Fruit fly (Drosophila melanogaster): Measurements from ENCODE around the gene CG31344.

The CG31344 gene

DNA sequence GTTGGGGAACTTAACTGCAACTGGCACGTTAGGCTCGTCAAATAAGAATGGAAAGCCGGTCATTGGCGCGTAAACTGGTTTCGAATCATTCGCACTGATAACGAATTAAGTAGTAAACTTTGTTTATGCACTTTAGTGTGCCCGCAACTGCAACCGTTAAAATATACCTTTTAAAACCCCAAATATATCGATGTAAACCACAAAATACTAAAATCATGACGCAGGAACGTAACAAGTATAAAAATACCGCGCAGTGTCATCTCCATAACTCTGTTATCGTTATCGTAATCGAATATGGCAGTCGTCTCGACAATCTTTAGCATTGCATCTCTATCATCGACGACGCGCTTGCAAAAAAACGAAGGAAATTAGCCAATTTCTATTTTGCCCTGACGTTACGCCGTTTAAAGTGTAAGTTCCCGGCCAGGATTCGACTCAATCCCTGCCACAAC is at the start of gene CG31344, which contains the start of gene Caf1-55:
Gene CG31344 (minus strand): TSS at position 51 of the 452 bp plus-strand sequence.
Gene Caf1-55 (plus strand): TSS at position 298 of the 452 bp plus-strand sequence.
- TF ChIP-seq CG31627 (GFP tag; optimal IDR thresholded peaks at IDR 0.05), result peak; percentile 2
- TF ChIP-seq fkh (GFP tag; optimal IDR thresholded peaks at IDR 0.05), result peak; percentile 19
- TF ChIP-seq dsx (GFP tag; optimal IDR thresholded peaks at IDR 0.05; ENCODE audit: poor library complexity, severe bottlenecking), result peak; percentile 73
- TF ChIP-seq Gug (GFP tag; IDR thresholded peaks at IDR 0.05), result no peak
- TF ChIP-seq fd59A (GFP tag; optimal IDR thresholded peaks at IDR 0.05), result no peak
- peak; percentile 3 for TF ChIP-seq esn (GFP tag; optimal IDR thresholded peaks at IDR 0.05)

DNA sequence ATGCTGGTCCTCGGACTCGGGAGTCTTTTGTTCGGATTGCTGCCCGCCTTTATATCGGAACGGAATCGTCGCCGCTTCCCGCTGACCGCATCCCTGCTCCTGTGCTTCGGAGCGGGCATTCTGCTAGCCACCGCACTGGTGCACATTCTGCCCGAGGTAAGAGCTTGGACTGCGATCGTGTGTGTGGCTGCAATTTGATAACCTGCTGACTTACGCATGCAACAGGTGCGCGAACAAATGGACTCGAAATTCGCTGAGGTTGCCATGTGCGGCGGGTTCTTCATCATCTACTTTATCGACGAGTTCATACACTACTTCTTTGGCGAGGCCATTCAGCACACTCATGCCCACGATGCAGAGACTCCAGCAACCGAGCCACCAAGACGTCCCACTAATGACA is 43.7 kb upstream of the CG31344 start:
- TF ChIP-seq CG6808 (GFP tag; optimal IDR thresholded peaks at IDR 0.05), result no peak

DNA sequence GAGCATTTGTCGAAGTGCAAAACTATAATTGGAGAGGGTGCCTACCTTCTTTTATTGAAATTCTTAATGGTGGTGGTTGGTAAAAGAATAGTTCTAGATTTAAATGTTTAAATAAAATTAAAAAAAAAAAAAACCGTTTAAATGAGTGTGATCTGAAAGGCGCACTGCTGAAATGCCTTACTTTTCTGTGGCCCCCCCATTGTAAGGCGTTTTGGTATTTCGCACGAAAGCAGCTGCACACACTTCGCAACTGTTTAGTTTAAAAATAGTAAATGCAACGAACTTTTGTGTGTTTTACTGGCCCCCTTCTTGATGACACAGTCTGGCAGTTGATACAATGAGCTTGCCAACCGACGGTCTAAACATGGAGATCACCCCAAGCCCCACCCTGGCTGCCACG is 43.3 kb upstream of the CG31344 start, which contains the start of the genes CG14864 and Zip88E:
Gene CG14864 (minus strand): TSS at position 113 of the 400 bp plus-strand sequence.
Gene Zip88E (plus strand): TSS at position 237 of the 400 bp plus-strand sequence.
- TF ChIP-seq CG3919 (GFP tag; optimal IDR thresholded peaks at IDR 0.05) (no peak), Lpt (GFP tag; optimal IDR thresholded peaks at IDR 0.05) (no peak), CG11902 (GFP tag; optimal IDR thresholded peaks at IDR 0.05) (no peak), salr (GFP tag; optimal IDR thresholded peaks at IDR 0.05) (no peak), CG10631 (GFP tag; optimal IDR thresholded peaks at IDR 0.05) (no peak), Sox102F (GFP tag; optimal IDR thresholded peaks at IDR 0.05) (no peak), Hr39 (GFP tag; optimal IDR thresholded peaks at IDR 0.05) (no peak), CG6792 (GFP tag; optimal IDR thresholded peaks at IDR 0.05) (no peak), Sox15 (GFP tag; optimal IDR thresholded peaks at IDR 0.05) (no peak), CG9139 (GFP tag; optimal IDR thresholded peaks at IDR 0.05) (no peak), eg (GFP tag; IDR thresholded peaks at IDR 0.05) (no peak), CG11762 (GFP tag; optimal IDR thresholded peaks at IDR 0.05; ENCODE audit: insufficient read depth) (no peak), CG10669 (GFP tag; optimal IDR thresholded peaks at IDR 0.05) (no peak), acj6 (GFP tag; optimal IDR thresholded peaks at IDR 0.05) (no peak), Sox14 (GFP tag; optimal IDR thresholded peaks at IDR 0.05) (no peak)

DNA sequence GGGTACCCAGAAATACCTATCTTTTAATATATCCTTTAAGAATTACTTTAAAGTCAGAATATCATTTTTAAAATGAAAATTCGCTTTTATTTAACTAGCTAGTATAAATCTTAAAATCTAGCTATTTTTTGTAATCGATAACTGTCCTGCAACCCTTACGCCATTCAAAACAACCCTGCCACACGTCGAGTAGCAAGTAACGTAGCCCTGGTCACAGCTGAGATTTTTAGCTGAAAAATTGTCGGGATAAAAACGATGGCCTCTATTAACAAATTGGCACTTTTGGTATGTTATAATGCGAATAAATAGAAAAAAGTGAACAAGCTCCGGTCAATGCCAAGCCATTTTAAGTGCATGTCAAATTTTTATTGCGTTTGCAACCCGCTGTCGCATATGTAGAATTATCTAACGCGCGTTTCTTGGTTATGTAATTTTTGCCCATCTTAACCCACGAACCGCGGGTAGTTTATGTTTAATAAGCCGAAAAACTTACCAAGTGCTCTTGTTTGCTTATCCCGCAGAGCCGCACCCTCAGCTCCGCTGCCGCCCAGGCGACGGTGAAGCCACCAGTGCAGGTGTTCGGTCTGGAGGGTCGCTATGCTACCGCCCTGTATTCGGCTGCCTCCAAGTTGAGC is 40.4 kb upstream of the CG31344 start, which contains the start of gene ATPsynO:
Gene ATPsynO (plus strand): TSS at position 186 of the 635 bp plus-strand sequence.
- TF ChIP-seq Eip75B (GFP tag; optimal IDR thresholded peaks at IDR 0.05), result no peak
- TF ChIP-seq CG3032 (tag; optimal IDR thresholded peaks at IDR 0.05), result peak; percentile 35
- TF ChIP-seq CG34406 (GFP tag; optimal IDR thresholded peaks at IDR 0.05), result no peak
- TF ChIP-seq net (GFP tag; optimal IDR thresholded peaks at IDR 0.05), result no peak
- peak; percentile 93 for TF ChIP-seq vri (GFP tag; optimal IDR thresholded peaks at IDR 0.05)
- no peak for TF ChIP-seq pdm3 (GFP tag; optimal IDR thresholded peaks at IDR 0.05)
- no peak for TF ChIP-seq CG6854 (GFP tag; optimal IDR thresholded peaks at IDR 0.05)
- TF ChIP-seq esn (GFP tag; optimal IDR thresholded peaks at IDR 0.05), result peak; percentile 16
- TF ChIP-seq Ets96B (tag; optimal IDR thresholded peaks at IDR 0.05), result no peak
- no peak for TF ChIP-seq Sox14 (GFP tag; optimal IDR thresholded peaks at IDR 0.05)
- TF ChIP-seq Eip93F (GFP tag; optimal IDR thresholded peaks at IDR 0.05), result no peak

DNA sequence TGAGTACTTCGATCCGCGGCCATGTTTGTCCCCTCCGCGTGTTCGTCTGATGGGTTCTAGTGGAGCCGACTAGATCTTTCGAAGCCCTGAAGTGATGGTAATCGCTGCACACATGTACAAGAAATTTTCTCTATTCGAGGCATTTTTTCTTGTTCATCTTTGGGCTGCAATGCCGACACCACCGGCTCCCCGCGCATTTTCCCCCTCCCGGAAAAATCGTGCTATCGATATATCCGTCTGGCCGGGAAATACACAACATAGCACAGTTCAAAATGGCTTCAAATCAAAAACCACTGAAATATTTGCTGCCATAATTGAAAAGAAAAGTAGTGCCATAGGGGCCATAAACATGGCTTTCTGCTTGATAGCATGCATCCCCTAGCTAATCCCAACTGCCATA is 38.8 kb upstream of the CG31344 start:
- TF ChIP-seq fkh (GFP tag; optimal IDR thresholded peaks at IDR 0.05) (no peak), CG8632 (GFP tag; optimal IDR thresholded peaks at IDR 0.05) (no peak), CG32006 (GFP tag; optimal IDR thresholded peaks at IDR 0.05) (no peak), Ets96B (tag; optimal IDR thresholded peaks at IDR 0.05) (no peak), Smox (GFP tag; optimal IDR thresholded peaks at IDR 0.05) (no peak), CG11294 (GFP tag; IDR thresholded peaks at IDR 0.05) (no peak), CG3919 (GFP tag; optimal IDR thresholded peaks at IDR 0.05) (no peak), CG4318 (GFP tag; optimal IDR thresholded peaks at IDR 0.05) (no peak), CG11902 (GFP tag; optimal IDR thresholded peaks at IDR 0.05) (no peak), pdm3 (GFP tag; optimal IDR thresholded peaks at IDR 0.05) (no peak), CG11762 (GFP tag; optimal IDR thresholded peaks at IDR 0.05; ENCODE audit: insufficient read depth) (no peak), CG1621 (tag; optimal IDR thresholded peaks at IDR 0.05) (no peak), achi (GFP tag; optimal IDR thresholded peaks at IDR 0.05) (no peak), CG6854 (GFP tag; optimal IDR thresholded peaks at IDR 0.05) (no peak), dac (GFP tag; optimal IDR thresholded peaks at IDR 0.05) (no peak), CG7368 (GFP tag; optimal IDR thresholded peaks at IDR 0.05) (no peak)

All from whole organism, prepupa.